Worm (Caenorhabditis elegans): Measurements from ENCODE around the gene Y50D4C.12.

Gene Y50D4C.12

DNA sequence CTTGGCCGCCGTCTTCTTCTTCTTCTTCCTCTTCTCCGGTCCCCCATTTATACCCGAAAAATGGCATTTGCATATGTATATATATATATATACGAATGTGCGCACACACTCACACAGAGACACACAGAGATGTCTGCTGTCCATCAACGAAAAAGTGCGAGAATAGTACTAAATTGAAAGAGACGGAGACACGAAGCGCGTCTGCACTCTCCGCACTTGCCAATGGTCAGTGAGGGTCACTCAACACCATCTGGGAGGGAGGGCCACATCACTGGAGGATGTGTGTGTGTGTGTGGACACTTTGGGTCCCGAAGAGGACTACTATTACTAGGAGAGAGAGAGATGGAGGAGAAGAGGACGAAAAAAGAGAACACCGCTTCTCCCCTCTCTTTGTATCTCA is 7.2 kb upstream of the Y50D4C.12 start:
- TF ChIP-seq elt-1 (tag; optimal IDR thresholded peaks at IDR 0.05; ENCODE audit: borderline replicate concordance, insufficient read depth) (no peak), lin-32 (GFP tag; optimal IDR thresholded peaks at IDR 0.05) (peak; percentile 77), flh-1 (GFP tag; optimal IDR thresholded peaks at IDR 0.05) (no peak), ceh-39 (tag; optimal IDR thresholded peaks at IDR 0.05) (no peak), zip-8 (tag; optimal IDR thresholded peaks at IDR 0.05) (no peak), bed-3 (GFP tag; optimal IDR thresholded peaks at IDR 0.05) (no peak), blmp-1 (tag; optimal IDR thresholded peaks at IDR 0.05) (no peak), lsy-2 (tag; optimal IDR thresholded peaks at IDR 0.05) (peak; percentile 43), hlh-1 (tag; optimal IDR thresholded peaks at IDR 0.05) (peak; percentile 12), mab-5 (tag; optimal IDR thresholded peaks at IDR 0.05) (no peak), nhr-76 (tag; optimal IDR thresholded peaks at IDR 0.05) (no peak), elt-3 (tag; optimal IDR thresholded peaks at IDR 0.05) (no peak), nhr-28 (tag; optimal IDR thresholded peaks at IDR 0.05) (no peak), ham-2 (GFP tag; optimal IDR thresholded peaks at IDR 0.05) (peak; percentile 7), sptf-1 (tag; optimal IDR thresholded peaks at IDR 0.05) (peak; percentile 65), tbx-8 (GFP tag; optimal IDR thresholded peaks at IDR 0.05) (peak; percentile 42), cnd-1 (tag; optimal IDR thresholded peaks at IDR 0.05) (peak; percentile 74), mep-1 (tag; optimal IDR thresholded peaks at IDR 0.05) (peak; percentile 37), unc-120 (tag; optimal IDR thresholded peaks at IDR 0.05; ENCODE audit: poor library complexity, severe bottlenecking) (peak; percentile 83), nhr-2 (tag; optimal IDR thresholded peaks at IDR 0.05) (peak; percentile 32), sem-2 (GFP tag; optimal IDR thresholded peaks at IDR 0.05) (no peak), nhr-12 (tag; optimal IDR thresholded peaks at IDR 0.05) (no peak), mls-2 (tag; optimal IDR thresholded peaks at IDR 0.05) (peak; percentile 66), ces-1 (GFP tag; optimal IDR thresholded peaks at IDR 0.05) (peak; percentile 85), drap-1 (GFP tag; optimal IDR thresholded peaks at IDR 0.05) (peak; percentile 50), lin-13 (tag; optimal IDR thresholded peaks at IDR 0.05) (peak; percentile 9), ztf-11 (tag; optimal IDR thresholded peaks at IDR 0.05) (peak; percentile 23), snpc-4 (tag; optimal IDR thresholded peaks at IDR 0.05) (no peak), M03D4.4 (tag; optimal IDR thresholded peaks at IDR 0.05) (peak; percentile 30), ceh-43 (GFP tag; optimal IDR thresholded peaks at IDR 0.05) (no peak), ceh-83 (GFP tag; optimal IDR thresholded peaks at IDR 0.05) (no peak), unc-39 (tag; optimal IDR thresholded peaks at IDR 0.05) (no peak), unc-62 (GFP tag; optimal IDR thresholded peaks at IDR 0.05) (peak; percentile 98), pha-4 (tag; optimal IDR thresholded peaks at IDR 0.05) (no peak), nhr-237 (tag; optimal IDR thresholded peaks at IDR 0.05) (peak; percentile 33)

DNA sequence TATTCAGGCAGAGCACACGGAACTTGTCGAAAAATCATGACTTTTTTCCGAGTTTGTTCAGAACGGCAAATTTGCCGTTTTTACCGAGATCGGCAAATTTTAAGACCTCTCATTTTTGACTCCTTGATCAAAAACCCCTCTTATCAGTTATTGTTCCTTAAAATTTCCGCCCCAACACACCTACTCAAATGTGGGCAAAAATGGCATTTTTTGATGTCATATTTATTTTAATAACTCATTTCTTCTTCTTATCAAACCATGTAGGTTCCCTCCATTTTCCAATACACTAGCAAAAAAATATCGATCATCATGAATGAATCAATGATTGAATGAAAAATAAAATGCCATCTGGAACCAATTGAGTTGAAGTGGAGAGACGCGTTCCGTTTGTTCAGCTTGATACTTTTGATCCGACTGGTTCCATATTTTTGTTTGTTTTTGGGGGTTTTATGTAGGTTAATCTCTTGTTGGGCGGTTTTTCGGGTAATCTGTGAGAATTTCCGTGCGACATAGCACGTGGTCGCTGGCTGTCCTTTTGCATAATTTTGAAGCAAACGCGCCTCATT is 5.8 kb upstream of the Y50D4C.12 start:
- no peak for TF ChIP-seq nhr-76 (tag; optimal IDR thresholded peaks at IDR 0.05)
- no peak for TF ChIP-seq zip-8 (tag; optimal IDR thresholded peaks at IDR 0.05)
- TF ChIP-seq mls-2 (tag; optimal IDR thresholded peaks at IDR 0.05): no peak
- TF ChIP-seq unc-120 (tag; optimal IDR thresholded peaks at IDR 0.05; ENCODE audit: poor library complexity, severe bottlenecking): no peak
- no peak for TF ChIP-seq ham-2 (GFP tag; optimal IDR thresholded peaks at IDR 0.05)
- no peak for TF ChIP-seq elt-3 (tag; optimal IDR thresholded peaks at IDR 0.05)
- no peak for TF ChIP-seq unc-62 (GFP tag; optimal IDR thresholded peaks at IDR 0.05)
- TF ChIP-seq bed-3 (GFP tag; optimal IDR thresholded peaks at IDR 0.05): no peak

DNA sequence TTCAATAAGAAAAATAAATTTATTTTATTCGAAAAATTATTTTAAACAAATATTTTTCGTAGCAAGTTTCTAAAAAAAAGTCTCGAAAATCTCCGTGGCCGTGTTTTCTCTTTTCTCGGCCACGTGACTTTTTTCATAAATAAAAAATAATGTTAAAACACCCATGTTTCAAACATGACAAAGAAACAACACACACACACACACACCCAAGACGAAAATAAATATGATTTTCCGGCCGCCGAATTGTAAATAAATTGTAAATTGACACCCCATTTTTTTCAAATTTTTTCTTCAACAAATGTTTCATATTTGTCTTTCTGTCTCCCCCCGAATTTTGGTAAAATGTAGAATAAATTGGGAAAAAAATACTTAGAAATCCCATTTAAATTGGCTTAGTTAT is 4.5 kb upstream of the Y50D4C.12 start:
- no peak for TF ChIP-seq elt-3 (tag; optimal IDR thresholded peaks at IDR 0.05)
- no peak for TF ChIP-seq snpc-4 (tag; optimal IDR thresholded peaks at IDR 0.05)
- no peak for TF ChIP-seq ztf-11 (tag; optimal IDR thresholded peaks at IDR 0.05)
- no peak for TF ChIP-seq nhr-12 (tag; optimal IDR thresholded peaks at IDR 0.05)
- no peak for TF ChIP-seq hlh-1 (tag; optimal IDR thresholded peaks at IDR 0.05)
- no peak for TF ChIP-seq mls-2 (tag; optimal IDR thresholded peaks at IDR 0.05)
- no peak for TF ChIP-seq tbx-8 (GFP tag; optimal IDR thresholded peaks at IDR 0.05)

DNA sequence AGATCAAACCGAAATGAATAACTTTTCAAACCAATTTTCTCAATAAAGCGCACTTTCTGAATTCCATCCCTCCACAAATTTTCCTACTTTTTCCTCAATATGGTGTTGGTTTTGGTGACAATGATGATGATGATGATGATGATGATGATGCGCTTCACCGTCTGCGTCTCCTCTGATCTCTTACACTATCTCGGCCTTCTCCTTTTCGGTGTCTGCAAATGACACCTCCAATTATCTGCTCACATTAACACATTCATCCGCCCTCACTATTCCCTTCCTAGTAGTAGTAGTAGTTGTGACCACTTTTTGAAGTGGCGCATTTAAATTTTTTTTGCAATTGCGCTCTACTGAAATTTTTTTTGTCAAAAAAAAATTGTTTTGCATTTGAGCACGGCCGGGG is 3.8 kb upstream of the Y50D4C.12 start:
- TF ChIP-seq mls-2 (tag; optimal IDR thresholded peaks at IDR 0.05) (peak; percentile 25), bed-3 (GFP tag; optimal IDR thresholded peaks at IDR 0.05) (no peak), ceh-43 (GFP tag; optimal IDR thresholded peaks at IDR 0.05) (peak; percentile 54), unc-39 (tag; optimal IDR thresholded peaks at IDR 0.05) (peak; percentile 67), unc-62 (GFP tag; optimal IDR thresholded peaks at IDR 0.05) (peak; percentile 68)

All from whole organism, mixed stage, embryonic.